Fruit fly (Drosophila melanogaster) whole organism, wandering third instar larva: ENCODE measurements around the gene Septin2.

Experiments
- Abd-B ChIP-seq: fragments of >200 bp; optimal IDR thresholded peaks from 2 replicates; lab custom pipeline; 2017; ENCODE audit warnings: missing biosample characterization, missing genetic modification characterization
- CG32264 ChIP-seq: fragments of 200-800 bp; sonication (Bioruptor generic); optimal IDR thresholded peaks from 2 replicates; lab custom pipeline; 2016; ENCODE audit warnings: missing biosample characterization, missing genetic modification characterization
- CG9705 ChIP-seq: fragments of 200-800 bp; sonication (Bioruptor generic); optimal IDR thresholded peaks from 2 replicates; lab custom pipeline; 2018; ENCODE audit warnings: missing biosample characterization, mild to moderate bottlenecking, missing genetic modification characterization
- CrebA ChIP-seq: fragments of 200-800 bp; sonication (Bioruptor generic); optimal IDR thresholded peaks from 2 replicates; lab custom pipeline; 2016; ENCODE audit warnings: missing biosample characterization, mild to moderate bottlenecking, missing genetic modification characterization, borderline replicate concordance
- Dfd ChIP-seq: fragments of >200 bp; optimal IDR thresholded peaks from 2 replicates; lab custom pipeline; 2017; ENCODE audit warnings: missing biosample characterization, missing genetic modification characterization
- Dif ChIP-seq: fragments of 200-275, 200-300 bp; sonication (Bioruptor generic); optimal IDR thresholded peaks from 2 replicates; lab custom pipeline; 2018; ENCODE audit warnings: missing biosample characterization, missing genetic modification characterization; ENCODE audit not compliant: partially characterized antibody
- GATAd ChIP-seq: sonication (Bioruptor generic); optimal IDR thresholded peaks from 2 replicates; lab custom pipeline; 2016; ENCODE audit warnings: missing biosample characterization, missing genetic modification characterization
- HLH106 ChIP-seq: fragments of 200-800 bp; optimal IDR thresholded peaks from 3 replicates; lab custom pipeline; 2019; ENCODE audit warnings: missing biosample characterization, mild to moderate bottlenecking, missing genetic modification characterization, moderate library complexity
- Hnf4 ChIP-seq: fragments of 200-800 bp; sonication (Bioruptor generic); optimal IDR thresholded peaks from 2 replicates; lab custom pipeline; 2016; ENCODE audit warnings: missing biosample characterization, mild to moderate bottlenecking, missing genetic modification characterization
- Hr78 ChIP-seq: fragments of >200 bp; optimal IDR thresholded peaks from 2 replicates; lab custom pipeline; 2017; ENCODE audit warnings: missing biosample characterization, missing genetic modification characterization
- Hr83 ChIP-seq: fragments of 200-300 bp; sonication (Bioruptor generic); optimal IDR thresholded peaks from 2 replicates; lab custom pipeline; 2016; ENCODE audit warnings: missing biosample characterization, mild to moderate bottlenecking, missing genetic modification characterization, moderate library complexity; ENCODE audit not compliant: poor library complexity, severe bottlenecking
- Jra ChIP-seq: sonication (Bioruptor generic); optimal IDR thresholded peaks from 2 replicates; lab custom pipeline; 2016; ENCODE audit warnings: missing biosample characterization, missing genetic modification characterization
- Mio ChIP-seq: sonication (Bioruptor generic); optimal IDR thresholded peaks from 2 replicates; lab custom pipeline; 2016; ENCODE audit warnings: missing biosample characterization, missing genetic modification characterization
- Myc ChIP-seq: fragments of >200 bp; optimal IDR thresholded peaks from 2 replicates; lab custom pipeline; 2017
- N ChIP-seq: fragments of >200 bp; optimal IDR thresholded peaks from 2 replicates; lab custom pipeline; 2018; ENCODE audit warnings: missing biosample characterization, missing external identifiers, missing genetic modification characterization
- OdsH ChIP-seq: fragments of 200-800 bp; sonication (Bioruptor generic); optimal IDR thresholded peaks from 2 replicates; lab custom pipeline; 2016; ENCODE audit warnings: missing biosample characterization, mild to moderate bottlenecking, missing genetic modification characterization
- Rel ChIP-seq, 2 experiments: fragments of 200-800 bp; sonication (Bioruptor generic) in 1 of 2; optimal IDR thresholded peaks; 2 replicates in 1 of 2; 3 replicates in 1 of 2; lab custom pipeline; 2016 to 2019; ENCODE audit warnings: mild to moderate bottlenecking in 2 of 2, missing biosample characterization in 2 of 2, missing genetic modification characterization in 2 of 2, moderate library complexity in 1 of 2
- Sp1 ChIP-seq: fragments of 200-800 bp; sonication (Bioruptor generic); optimal IDR thresholded peaks from 3 replicates; lab custom pipeline; 2019; ENCODE audit warnings: missing biosample characterization, mild to moderate bottlenecking, missing genetic modification characterization, moderate library complexity
- Vsx2 ChIP-seq: fragments of 200-300, 225-300 bp; sonication (Bioruptor generic); optimal IDR thresholded peaks from 2 replicates; lab custom pipeline; 2018; ENCODE audit warnings: missing biosample characterization, missing genetic modification characterization; ENCODE audit not compliant: partially characterized antibody
- br ChIP-seq: fragments of 200-800 bp; sonication (Bioruptor generic); optimal IDR thresholded peaks from 2 replicates; lab custom pipeline; 2016; ENCODE audit warnings: missing biosample characterization, missing genetic modification characterization
- brk ChIP-seq: fragments of 200-800 bp; sonication (Bioruptor generic); optimal IDR thresholded peaks from 2 replicates; lab custom pipeline; 2016; ENCODE audit warnings: missing biosample characterization, mild to moderate bottlenecking, missing genetic modification characterization
- dl ChIP-seq, 2 experiments: fragments of 175-275, 200-275 bp in 1 of 2; fragments of 200-275 bp in 1 of 2; sonication (Bioruptor generic); optimal IDR thresholded peaks; lab custom pipeline; 2018; ENCODE audit warnings: mild to moderate bottlenecking in 2 of 2, missing biosample characterization in 2 of 2, missing genetic modification characterization in 2 of 2, moderate library complexity in 2 of 2; ENCODE audit not compliant: partially characterized antibody in 2 of 2, insufficient read depth in 1 of 2
- dmrt93B ChIP-seq: fragments of 200-800 bp; sonication (Bioruptor generic); optimal IDR thresholded peaks from 2 replicates; lab custom pipeline; 2018; ENCODE audit warnings: missing biosample characterization, mild to moderate bottlenecking, missing genetic modification characterization
- dsf ChIP-seq: sonication (Bioruptor generic); optimal IDR thresholded peaks from 2 replicates; lab custom pipeline; 2016; ENCODE audit warnings: missing biosample characterization, missing genetic modification characterization, borderline replicate concordance
- ey ChIP-seq: fragments of 200-800 bp; sonication (Bioruptor generic); optimal IDR thresholded peaks from 2 replicates; lab custom pipeline; 2016; ENCODE audit warnings: missing biosample characterization, missing genetic modification characterization
- foxo ChIP-seq, 2 experiments: fragments of 200-800 bp; sonication (Bioruptor generic); optimal IDR thresholded peaks; 2 replicates in 1 of 2; 3 replicates in 1 of 2; lab custom pipeline; 2016 to 2017; ENCODE audit warnings: missing biosample characterization in 2 of 2, missing genetic modification characterization in 2 of 2
- fru ChIP-seq: fragments of 200-800 bp; sonication (Bioruptor generic); optimal IDR thresholded peaks from 3 replicates; lab custom pipeline; 2016; ENCODE audit warnings: missing biosample characterization, mild to moderate bottlenecking, missing genetic modification characterization
- h ChIP-seq: fragments of 200-800 bp; sonication (Bioruptor generic); optimal IDR thresholded peaks from 3 replicates; lab custom pipeline; 2016; ENCODE audit warnings: missing biosample characterization, mild to moderate bottlenecking, missing genetic modification characterization
- jim ChIP-seq: fragments of 175-275, 200-325 bp; sonication (Bioruptor generic); optimal IDR thresholded peaks from 2 replicates; lab custom pipeline; 2016; ENCODE audit warnings: missing biosample characterization, mild to moderate bottlenecking, missing genetic modification characterization
- lola ChIP-seq: fragments of >200 bp; optimal IDR thresholded peaks from 2 replicates; lab custom pipeline; 2017; ENCODE audit warnings: missing biosample characterization, missing genetic modification characterization
- pan ChIP-seq: fragments of >200 bp; optimal IDR thresholded peaks from 2 replicates; lab custom pipeline; 2017
- psq ChIP-seq: fragments of 200-800 bp; sonication (Bioruptor generic); optimal IDR thresholded peaks from 3 replicates; lab custom pipeline; 2017; ENCODE audit warnings: missing biosample characterization, mild to moderate bottlenecking, missing genetic modification characterization, moderate library complexity
- rgr ChIP-seq: fragments of 200-800 bp; sonication (Bioruptor generic); optimal IDR thresholded peaks from 3 replicates; lab custom pipeline; 2016; ENCODE audit warnings: missing biosample characterization, mild to moderate bottlenecking, missing genetic modification characterization
- sage ChIP-seq: fragments of 200-800 bp; sonication (Bioruptor generic); optimal IDR thresholded peaks from 2 replicates; lab custom pipeline; 2016; ENCODE audit warnings: missing biosample characterization, mild to moderate bottlenecking, missing genetic modification characterization
- sv ChIP-seq: fragments of 200-800 bp; sonication (Bioruptor generic); optimal IDR thresholded peaks from 3 replicates; lab custom pipeline; 2016; ENCODE audit warnings: missing biosample characterization, missing genetic modification characterization
- tai ChIP-seq: sonication (Bioruptor generic); optimal IDR thresholded peaks from 2 replicates; lab custom pipeline; 2016; ENCODE audit warnings: missing biosample characterization, missing genetic modification characterization
- usp ChIP-seq: fragments of >200 bp; optimal IDR thresholded peaks from 2 replicates; lab custom pipeline; 2017; ENCODE audit warnings: missing biosample characterization, missing genetic modification characterization
- woc ChIP-seq: sonication (Bioruptor generic); optimal IDR thresholded peaks from 2 replicates; lab custom pipeline; 2016; ENCODE audit warnings: missing biosample characterization, mild to moderate bottlenecking, missing genetic modification characterization

The Septin2 gene

dm6 chr3R:20595145-20595812 is 7.1 kb upstream of the Septin2 start:
- TF ChIP-seq CrebA (no peak), CG32264 (no peak), jim (GFP tag; lab: Kevin White, UChicago) (no peak), Dfd (no peak), tai (no peak), Jra (GFP tag; lab: Kevin White, UChicago) (no peak), pan (no peak), dmrt93B (GFP tag; lab: Kevin White, UChicago) (no peak), foxo (GFP tag; optimal IDR thresholded peaks at IDR 0.05; lab: Kevin White, UChicago) (no peak), lola (GFP tag; lab: Kevin White, UChicago) (no peak), OdsH (GFP tag; lab: Kevin White, UChicago) (no peak), Hr78 (GFP tag; lab: Kevin White, UChicago) (no peak)

dm6 chr3R:20594194-20595144 is 6.3 kb upstream of the Septin2 start:
- TF ChIP-seq N (GFP tag; lab: Kevin White, UChicago) (no peak), foxo (GFP tag; optimal IDR thresholded peaks at IDR 0.05; lab: Kevin White, UChicago) (peak in 1 of 2 experiments; percentile 86), dl (GFP tag; optimal IDR thresholded peaks at IDR 0.05; lab: Kevin White, UChicago; ENCODE audit: insufficient read depth in 1 of 2, partially characterized antibody in 2 of 2) (peak; percentile 51 to 74), psq (GFP tag; lab: Kevin White, UChicago) (peak; percentile 82), sv (GFP tag; lab: Kevin White, UChicago) (peak; percentile 53), CG9705 (peak; percentile 56), HLH106 (peak; percentile 83), fru (GFP tag; lab: Kevin White, UChicago) (peak; percentile 64), jim (GFP tag; lab: Kevin White, UChicago) (no peak), Sp1 (GFP tag; lab: Kevin White, UChicago) (peak; percentile 90), Dif (GFP tag; lab: Kevin White, UChicago) (peak; percentile 49), rgr (GFP tag; lab: Kevin White, UChicago) (peak; percentile 89), Vsx2 (no peak), woc (GFP tag; lab: Kevin White, UChicago) (peak; percentile 44), Myc (lab: Kevin White, UChicago) (no peak), CrebA (no peak), sage (GFP tag; lab: Kevin White, UChicago) (peak; percentile 16), h (peak; percentile 68), Dfd (no peak), CG32264 (no peak), brk (GFP tag; lab: Kevin White, UChicago) (peak; percentile 64), Hnf4 (GFP tag; lab: Kevin White, UChicago) (peak; percentile 54), lola (GFP tag; lab: Kevin White, UChicago) (no peak), Abd-B (GFP tag; lab: Kevin White, UChicago) (no peak), OdsH (GFP tag; lab: Kevin White, UChicago) (peak; percentile 91), pan (no peak), tai (no peak), br (peak; percentile 9), dmrt93B (GFP tag; lab: Kevin White, UChicago) (peak; percentile 69), Hr78 (GFP tag; lab: Kevin White, UChicago) (no peak), Rel (GFP tag; optimal IDR thresholded peaks at IDR 0.05; lab: Kevin White, UChicago) (no peak), Rel (tag; optimal IDR thresholded peaks at IDR 0.05; lab: Kevin White, UChicago) (peak; percentile 19), GATAd (GFP tag; lab: Kevin White, UChicago) (no peak), Jra (GFP tag; lab: Kevin White, UChicago) (no peak), ey (GFP tag; lab: Kevin White, UChicago) (peak; percentile 44), dsf (GFP tag; lab: Kevin White, UChicago) (peak; percentile 1), usp (GFP tag; lab: Kevin White, UChicago) (no peak), Mio (GFP tag; lab: Kevin White, UChicago) (no peak), Hr83 (GFP tag; lab: Kevin White, UChicago) (peak; percentile 8)
- TF ChIP-seq, all 38 proteins: peak for 22
